Worm (Caenorhabditis elegans) whole organism, early embryonic: ENCODE data around the gene eif-3.K.

Experiments
- F13C5.2 ChIP-seq: sonication (generic microtip); optimal IDR thresholded peaks from 2 replicates; lab custom pipeline; 2017; ENCODE audit warnings: mild to moderate bottlenecking, missing genetic modification characterization, inconsistent platforms, missing compliant biosample characterization
- ama-1 ChIP-seq: fragments of 150-350 bp; optimal IDR thresholded peaks from 2 replicates; lab custom pipeline; 2014
- ceh-13 ChIP-seq: fragments of 200-800 bp; sonication (Bioruptor generic); optimal IDR thresholded peaks from 2 replicates; lab custom pipeline; 2018; ENCODE audit warnings: mild to moderate bottlenecking, missing genetic modification characterization, missing compliant biosample characterization
- ceh-36 ChIP-seq: sonication (generic microtip); optimal IDR thresholded peaks from 2 replicates; lab custom pipeline; 2016; ENCODE audit warnings: missing genetic modification characterization, inconsistent platforms, missing compliant biosample characterization
- ets-7 ChIP-seq: sonication (generic microtip); optimal IDR thresholded peaks from 2 replicates; lab custom pipeline; 2016; ENCODE audit warnings: missing genotype, missing genetic modification characterization, missing compliant biosample characterization
- flt-1 ChIP-seq: fragments of 200-800 bp; sonication (Bioruptor generic); IDR thresholded peaks from 2 replicates; pipeline ENCODE4 v1.3.6; 2022; ENCODE audit warnings: missing genetic modification characterization, missing compliant biosample characterization
- hmbx-1 ChIP-seq: sonication (generic microtip); optimal IDR thresholded peaks from 2 replicates; lab custom pipeline; 2016; ENCODE audit warnings: mild to moderate bottlenecking, missing genetic modification characterization, missing compliant biosample characterization
- hmg-4 ChIP-seq: fragments of 200-800 bp; sonication (Bioruptor generic); optimal IDR thresholded peaks from 2 replicates; lab custom pipeline; 2018; ENCODE audit warnings: mild to moderate bottlenecking, missing genetic modification characterization, missing compliant biosample characterization
- hnd-1 ChIP-seq: sonication (generic microtip); optimal IDR thresholded peaks from 2 replicates; lab custom pipeline; 2016; ENCODE audit warnings: missing genetic modification characterization, missing compliant biosample characterization
- scrt-1 ChIP-seq: fragments of 200-800 bp; sonication (Bioruptor generic); IDR thresholded peaks from 2 replicates; pipeline ENCODE4 v1.3.6; 2022; ENCODE audit warnings: missing genetic modification characterization, missing compliant biosample characterization
- sea-1 ChIP-seq: fragments of 200-800 bp; sonication (Bioruptor generic); conservative IDR thresholded peaks from 2 replicates; pipeline ENCODE4 v1.3.6; 2022; ENCODE audit warnings: missing genetic modification characterization, missing compliant biosample characterization
- tbx-11 ChIP-seq: fragments of 200-800 bp; sonication (Bioruptor generic); IDR thresholded peaks from 2 replicates; pipeline ENCODE4 v1.3.6; 2022; ENCODE audit warnings: missing genetic modification characterization, missing compliant biosample characterization
- tra-4 ChIP-seq: sonication (generic microtip); optimal IDR thresholded peaks from 2 replicates; lab custom pipeline; 2017; ENCODE audit warnings: missing genetic modification characterization, missing compliant biosample characterization

ce11 chrV:12995269-12995668 lies 41.5 kb downstream of the eif-3.K start, which contains the start of gene far-5:
- TF ChIP-seq ama-1, result no peak
- no peak for TF ChIP-seq sea-1
- TF ChIP-seq flt-1, result no peak
- no peak for TF ChIP-seq tbx-11
- TF ChIP-seq F13C5.2 (tag; lab: Kevin White, UChicago), result no peak
- no peak for TF ChIP-seq ceh-13 (GFP tag; lab: Kevin White, UChicago)
- TF ChIP-seq ceh-36 (tag; lab: Kevin White, UChicago), result no peak
- TF ChIP-seq hmg-4 (GFP tag; lab: Kevin White, UChicago), result no peak
- no peak for TF ChIP-seq hmbx-1 (tag; lab: Kevin White, UChicago)
- no peak for TF ChIP-seq hnd-1
- no peak for TF ChIP-seq scrt-1 (GFP tag; lab: Robert Waterston, UW)
- no peak for TF ChIP-seq ets-7 (tag; lab: Kevin White, UChicago)
- no peak for TF ChIP-seq tra-4 (tag; lab: Kevin White, UChicago)
